Worm (Caenorhabditis elegans) whole organism, L3 larva: ENCODE data around the gene T08G5.15.

Experiments
- R02D3.7 ChIP-seq: fragments of 150-350 bp; optimal IDR thresholded peaks from 2 replicates; lab custom pipeline; 2014; ENCODE audit warnings: missing biosample characterization, missing genetic modification characterization
- nhr-23 ChIP-seq: fragments of 150-350 bp; optimal IDR thresholded peaks from 2 replicates; lab custom pipeline; 2014; ENCODE audit warnings: missing biosample characterization, missing genetic modification reagents, missing genetic modification characterization

- TF ChIP-seq nhr-23 (tag; lab: Kevin White, UChicago) (no peak), R02D3.7 (no peak)
These were observed 41.0 kb upstream of the T08G5.15 start for ce11 chrV:14063980-14064379.
